Fruit fly (Drosophila melanogaster) whole organism: ENCODE data around the gene TTLL1A.

Source experiments
- CG8478 ChIP-seq: fragments of >200 bp; optimal IDR thresholded peaks from 2 replicates; lab custom pipeline; 2018; ENCODE audit warnings: inconsistent platforms
- Dll ChIP-seq: fragments of >200 bp; optimal IDR thresholded peaks from 2 replicates; lab custom pipeline; 2017
- EcR ChIP-seq, 2 experiments: fragments of >200 bp; optimal IDR thresholded peaks; 2 replicates each; lab custom pipeline; 2017; ENCODE audit warnings: missing biosample characterization in 2 of 2, missing genetic modification characterization in 2 of 2, missing genetic modification reagents in 2 of 2
- pan ChIP-seq: fragments of >200 bp; optimal IDR thresholded peaks from 2 replicates; lab custom pipeline; 2017
- psq ChIP-seq: fragments of >200 bp; optimal IDR thresholded peaks from 2 replicates; lab custom pipeline; 2017

dm6 chrX:17172777-17173315, 29.6 kb downstream of the TTLL1A start:
- TF ChIP-seq pan (lab: Kevin White, UChicago) (no peak), CG8478 (lab: Kevin White, UChicago) (no peak), psq (lab: Kevin White, UChicago) (no peak), EcR (GFP tag; optimal IDR thresholded peaks at IDR 0.05; lab: Kevin White, UChicago) (no peak), Dll (no peak)
